Worm (Caenorhabditis elegans) whole organism, L4 larva: ENCODE data around the gene T25E12.16.

Experiments
- F10B5.3 ChIP-seq: sonication (generic microtip); optimal IDR thresholded peaks from 2 replicates; lab custom pipeline; 2016; ENCODE audit warnings: mild to moderate bottlenecking, missing genetic modification characterization, missing compliant biosample characterization
- F37D6.2 ChIP-seq: sonication (generic microtip); optimal IDR thresholded peaks from 2 replicates; lab custom pipeline; 2016; ENCODE audit warnings: mild to moderate bottlenecking, missing genetic modification characterization, missing compliant biosample characterization
- T26A8.4 ChIP-seq: fragments of 200-800 bp; sonication (Bioruptor generic); IDR thresholded peaks from 2 replicates; pipeline ENCODE4 v1.3.6; 2022; ENCODE audit warnings: missing genetic modification characterization, missing compliant biosample characterization
- Y48G9A.11 ChIP-seq: fragments of 200-800 bp; sonication (Bioruptor generic); IDR thresholded peaks from 2 replicates; pipeline ENCODE4 v1.3.6; 2022; ENCODE audit warnings: missing genetic modification reagents, missing genetic modification characterization, missing compliant biosample characterization
- Y5F2A.4 ChIP-seq: fragments of 200-800 bp; sonication (Bioruptor generic); optimal IDR thresholded peaks from 2 replicates; lab custom pipeline; 2018; ENCODE audit warnings: mild to moderate bottlenecking, missing genetic modification characterization, missing compliant biosample characterization
- aha-1 ChIP-seq: fragments of 150-350 bp; peaks from one replicate; lab custom pipeline; 2014; ENCODE audit warnings: missing biosample characterization, missing genetic modification characterization
- aly-2 ChIP-seq: sonication (generic microtip); optimal IDR thresholded peaks from 2 replicates; lab custom pipeline; 2018; ENCODE audit warnings: missing biosample characterization, missing genetic modification characterization
- arid-1 ChIP-seq: fragments of 200-800 bp; sonication (Bioruptor generic); conservative IDR thresholded peaks from 2 replicates; pipeline ENCODE4 v1.3.6; 2022; ENCODE audit warnings: missing genetic modification reagents, missing genetic modification characterization, missing compliant biosample characterization
- ceh-28 ChIP-seq: fragments of 150-350 bp; optimal IDR thresholded peaks from 2 replicates; lab custom pipeline; 2014; ENCODE audit warnings: missing biosample characterization, missing genetic modification reagents, missing genetic modification characterization
- ceh-62 ChIP-seq: sonication (generic microtip); optimal IDR thresholded peaks from 2 replicates; lab custom pipeline; 2017; ENCODE audit warnings: missing biosample characterization, missing genetic modification characterization
- daf-12 ChIP-seq: fragments of 150-350 bp; optimal IDR thresholded peaks from 2 replicates; lab custom pipeline; 2014; ENCODE audit warnings: missing biosample characterization, missing genetic modification reagents, missing genetic modification characterization
- dmd-6 ChIP-seq: fragments of 200-800 bp; sonication (Bioruptor generic); IDR thresholded peaks from 2 replicates; pipeline ENCODE4 v1.3.6; 2022; ENCODE audit warnings: missing genetic modification reagents, missing genetic modification characterization, missing compliant biosample characterization
- fkh-10 ChIP-seq: fragments of 150-350 bp; optimal IDR thresholded peaks from 2 replicates; lab custom pipeline; 2014; ENCODE audit warnings: missing biosample characterization, missing genetic modification reagents, missing genetic modification characterization
- lin-13 ChIP-seq: fragments of 150-350 bp; optimal IDR thresholded peaks from 2 replicates; lab custom pipeline; 2014; ENCODE audit warnings: missing biosample characterization, missing genetic modification reagents, missing genetic modification characterization
- lin-15B ChIP-seq: fragments of 150-350 bp; sonication (generic microtip); optimal IDR thresholded peaks from 3 replicates; lab custom pipeline; 2014; ENCODE audit warnings: missing biosample characterization, missing genetic modification characterization
- lin-38 ChIP-seq: fragments of 200-800 bp; sonication (Bioruptor generic); IDR thresholded peaks from 2 replicates; pipeline ENCODE4 v1.3.6; 2022; ENCODE audit warnings: missing genetic modification reagents, missing genetic modification characterization, missing compliant biosample characterization
- mdt-29 ChIP-seq: fragments of 200-800 bp; sonication (Bioruptor generic); IDR thresholded peaks from 2 replicates; pipeline ENCODE4 v1.3.6; 2022; ENCODE audit warnings: missing genetic modification reagents, missing genetic modification characterization, missing compliant biosample characterization
- mep-1 ChIP-seq: fragments of 150-350 bp; sonication (generic microtip); optimal IDR thresholded peaks from 3 replicates; lab custom pipeline; 2014; ENCODE audit warnings: missing biosample characterization, missing genetic modification characterization
- mxl-2 ChIP-seq: fragments of 200-800 bp; sonication (Bioruptor generic); conservative IDR thresholded peaks from 2 replicates; pipeline ENCODE4 v1.3.6; 2022; ENCODE audit warnings: missing genetic modification reagents, missing genetic modification characterization, missing compliant biosample characterization
- mxl-3 ChIP-seq: fragments of 200-800 bp; sonication (Bioruptor generic); optimal IDR thresholded peaks from 2 replicates; lab custom pipeline; 2018; ENCODE audit warnings: mild to moderate bottlenecking, missing genetic modification characterization, missing compliant biosample characterization
- nhr-102 ChIP-seq: sonication (generic microtip); optimal IDR thresholded peaks from 2 replicates; lab custom pipeline; 2016; ENCODE audit warnings: mild to moderate bottlenecking, missing genetic modification characterization, moderate library complexity, missing compliant biosample characterization
- nhr-28 ChIP-seq: fragments of 150-350 bp; optimal IDR thresholded peaks from 2 replicates; lab custom pipeline; 2014; ENCODE audit warnings: missing biosample characterization, missing genetic modification characterization
- nhr-48 ChIP-seq: sonication (generic microtip); optimal IDR thresholded peaks from 2 replicates; lab custom pipeline; 2016; ENCODE audit warnings: mild to moderate bottlenecking, missing genetic modification characterization, missing compliant biosample characterization
- php-3 ChIP-seq: fragments of 200-800 bp; sonication (Bioruptor generic); IDR thresholded peaks from 2 replicates; pipeline ENCODE4 v1.3.6; 2022; ENCODE audit warnings: missing genetic modification reagents, missing genetic modification characterization, missing compliant biosample characterization
- pqm-1 ChIP-seq: sonication (generic microtip); optimal IDR thresholded peaks from 2 replicates; lab custom pipeline; 2017; ENCODE audit warnings: missing biosample characterization, missing genetic modification characterization
- set-16 ChIP-seq: fragments of 200-800 bp; sonication (Bioruptor generic); IDR thresholded peaks from 2 replicates; pipeline ENCODE4 v1.3.6; 2022; ENCODE audit warnings: missing genetic modification reagents, missing genetic modification characterization, missing compliant biosample characterization
- skn-1 ChIP-seq: fragments of 150-350 bp; optimal IDR thresholded peaks from 2 replicates; lab custom pipeline; 2014; ENCODE audit warnings: missing biosample characterization, missing genetic modification characterization
- unc-130 ChIP-seq: sonication (generic microtip); optimal IDR thresholded peaks from 2 replicates; lab custom pipeline; 2016; ENCODE audit warnings: missing genetic modification reagents, missing genetic modification characterization, missing compliant biosample characterization
- unc-39 ChIP-seq: sonication (generic microtip); optimal IDR thresholded peaks from 2 replicates; lab custom pipeline; 2017; ENCODE audit warnings: missing biosample characterization, missing genetic modification characterization
- zag-1 ChIP-seq: fragments of 150-350 bp; optimal IDR thresholded peaks from 2 replicates; lab custom pipeline; 2014; ENCODE audit warnings: missing biosample characterization, missing genetic modification characterization
- zfp-3 ChIP-seq: fragments of 200-800 bp; sonication (Bioruptor generic); conservative IDR thresholded peaks from 2 replicates; pipeline ENCODE4 v1.3.6; 2022; ENCODE audit warnings: missing genetic modification reagents, missing genetic modification characterization, missing compliant biosample characterization
- zip-11 ChIP-seq: fragments of 200-800 bp; sonication (Bioruptor generic); IDR thresholded peaks from 2 replicates; pipeline ENCODE4 v1.3.6; 2022; ENCODE audit warnings: missing genetic modification characterization, missing compliant biosample characterization
- ztf-11 ChIP-seq: fragments of 150-350 bp; optimal IDR thresholded peaks from 2 replicates; lab custom pipeline; 2014; ENCODE audit warnings: missing biosample characterization, missing genetic modification characterization

Gene T25E12.16

DNA sequence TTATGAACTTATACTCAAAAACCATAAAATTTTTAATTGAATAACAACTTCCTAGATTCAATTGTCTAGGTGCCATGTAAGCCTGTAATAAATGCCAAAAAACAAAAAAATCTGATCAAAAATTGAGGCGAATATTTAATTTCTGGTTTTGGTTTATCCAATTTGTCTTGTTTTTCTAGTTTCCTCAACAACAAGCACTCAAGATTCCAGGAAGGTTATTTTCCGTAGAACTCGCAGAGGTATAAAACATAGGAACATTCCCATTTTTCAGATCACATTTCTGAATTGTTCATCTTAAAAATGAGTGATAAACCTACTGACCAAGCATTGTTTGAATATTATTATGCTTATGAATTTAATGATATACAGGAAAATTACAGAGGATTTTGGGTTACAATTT is 36.4 kb downstream of the T25E12.16 start, which contains the start of gene srw-41:
TSS of gene srw-41 (plus strand) at position 301 of the 400 bp plus-strand sequence.
- TF ChIP-seq aha-1 (tag; lab: Kevin White, UChicago) (peak; percentile 23), unc-130 (no peak)

DNA sequence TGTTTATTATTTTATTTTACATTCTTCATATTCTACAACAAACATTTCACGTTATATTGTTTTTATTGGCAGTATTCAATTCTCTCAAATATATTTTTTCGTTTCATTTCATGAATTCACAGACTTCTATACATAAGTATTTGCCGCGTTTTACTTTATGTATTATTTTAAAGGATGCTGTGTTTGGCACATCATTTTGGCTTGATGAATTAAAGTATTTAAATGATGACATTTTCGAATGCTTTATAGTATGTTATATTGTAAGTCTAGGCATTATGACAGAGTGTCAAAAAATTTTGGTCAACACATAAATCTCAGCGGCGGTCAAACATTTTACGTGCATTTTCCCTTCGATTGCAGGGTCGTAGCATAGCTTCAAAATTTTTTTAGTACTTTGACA is 38.1 kb downstream of the T25E12.16 start:
- peak; percentile 71 for TF ChIP-seq aha-1 (tag; lab: Kevin White, UChicago)
- no peak for TF ChIP-seq nhr-28
- TF ChIP-seq, all 104 proteins: peak for 1

DNA sequence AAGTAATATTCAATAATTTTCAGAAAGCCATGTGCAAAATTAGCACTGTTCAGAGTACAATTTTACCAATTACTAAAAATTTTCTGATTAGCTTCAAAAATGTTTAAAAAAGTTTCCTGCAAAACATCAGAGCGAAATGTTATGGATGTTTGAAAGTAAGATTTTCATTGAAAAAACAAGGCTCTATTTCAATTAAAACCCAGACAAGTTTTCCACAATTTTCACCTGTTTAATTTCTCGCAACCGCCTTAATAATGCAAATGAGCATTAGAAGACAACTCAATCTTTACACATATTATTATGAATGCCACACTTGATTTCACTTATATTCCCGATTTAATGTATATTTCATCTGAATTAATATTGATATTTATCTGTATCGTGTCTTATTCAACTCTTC is 39.0 kb downstream of the T25E12.16 start, which contains the start of gene srz-101:
TSS of gene srz-101 (plus strand) at position 301 of the 400 bp plus-strand sequence.
- TF ChIP-seq skn-1 (tag; lab: Kevin White, UChicago) = no peak
- TF ChIP-seq aha-1 (tag; lab: Kevin White, UChicago) = no peak
- no peak for TF ChIP-seq zip-11 (GFP tag; lab: Robert Waterston, UW)
- TF ChIP-seq pqm-1 = no peak
- no peak for TF ChIP-seq arid-1 (GFP tag; lab: Robert Waterston, UW)
- no peak for TF ChIP-seq dmd-6
- no peak for TF ChIP-seq ceh-62 (tag; lab: Kevin White, UChicago)
- no peak for TF ChIP-seq mxl-2
- TF ChIP-seq aly-2 (tag; lab: Kevin White, UChicago) = no peak
- no peak for TF ChIP-seq F10B5.3 (tag; lab: Kevin White, UChicago)
- no peak for TF ChIP-seq unc-39 (tag; lab: Kevin White, UChicago)
- TF ChIP-seq ztf-11 (tag; lab: Kevin White, UChicago) = no peak
- TF ChIP-seq lin-13 = no peak
- TF ChIP-seq unc-130 = no peak
- no peak for TF ChIP-seq lin-15B (tag; lab: Kevin White, UChicago)
- no peak for TF ChIP-seq mep-1 (tag; lab: Kevin White, UChicago)
- no peak for TF ChIP-seq set-16 (GFP tag; lab: Robert Waterston, UW)

DNA sequence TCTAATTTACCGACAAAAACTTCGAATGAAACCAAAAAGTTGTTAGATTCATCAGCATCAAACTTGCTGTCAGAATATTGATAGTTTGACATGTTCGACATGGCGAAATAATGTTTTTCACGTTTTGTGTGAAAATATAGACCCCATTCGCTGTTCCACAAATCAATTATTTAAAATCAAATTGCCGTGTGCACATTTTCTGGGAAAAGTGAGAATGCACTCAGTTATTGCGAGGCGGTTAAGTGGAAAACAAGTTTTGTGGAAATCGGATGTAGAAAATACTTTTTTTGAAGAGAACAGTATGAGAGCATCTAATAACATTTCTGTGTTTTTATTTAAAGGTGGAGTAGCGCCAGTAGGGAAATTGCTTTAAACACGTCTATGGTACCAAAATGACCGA is 39.8 kb downstream of the T25E12.16 start, which contains the start of gene srw-42:
TSS of gene srw-42 (minus strand) at position 101 of the 400 bp plus-strand sequence.
- no peak for TF ChIP-seq zip-11 (GFP tag; lab: Robert Waterston, UW)
- no peak for TF ChIP-seq nhr-48 (tag; lab: Kevin White, UChicago)
- TF ChIP-seq nhr-102 (tag; lab: Kevin White, UChicago) = no peak
- no peak for TF ChIP-seq aha-1 (tag; lab: Kevin White, UChicago)
- TF ChIP-seq zfp-3 = no peak
- TF ChIP-seq mxl-3 (GFP tag; lab: Kevin White, UChicago) = no peak
- no peak for TF ChIP-seq ceh-28
- TF ChIP-seq T26A8.4 (GFP tag; lab: Robert Waterston, UW) = no peak
- TF ChIP-seq lin-38 (GFP tag; lab: Robert Waterston, UW) = no peak
- TF ChIP-seq, all 104 proteins: peak for 0

DNA sequence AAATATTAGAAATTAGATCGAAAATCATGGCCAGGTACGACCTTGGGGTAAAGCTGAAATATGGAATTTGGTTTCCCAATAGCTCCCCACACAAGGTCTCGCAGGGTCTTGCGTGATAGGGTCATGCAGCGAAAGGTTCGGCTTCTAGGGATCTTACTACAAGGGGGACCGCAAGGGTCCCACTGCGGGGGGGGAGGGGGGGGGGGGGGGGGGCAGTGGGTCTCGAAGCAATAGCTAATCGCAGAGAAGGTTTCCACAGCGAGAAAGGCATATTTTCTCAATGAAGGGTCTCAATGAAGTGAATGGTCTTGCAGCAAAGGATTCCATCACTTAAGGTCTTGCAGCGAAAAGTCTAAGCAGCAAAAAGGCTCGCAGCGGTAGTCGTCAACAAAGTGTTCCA is 40.6 kb downstream of the T25E12.16 start:
- TF ChIP-seq Y48G9A.11 (GFP tag; lab: Robert Waterston, UW) (no peak), F37D6.2 (tag; lab: Kevin White, UChicago) (no peak), set-16 (GFP tag; lab: Robert Waterston, UW) (peak; percentile 92)

DNA sequence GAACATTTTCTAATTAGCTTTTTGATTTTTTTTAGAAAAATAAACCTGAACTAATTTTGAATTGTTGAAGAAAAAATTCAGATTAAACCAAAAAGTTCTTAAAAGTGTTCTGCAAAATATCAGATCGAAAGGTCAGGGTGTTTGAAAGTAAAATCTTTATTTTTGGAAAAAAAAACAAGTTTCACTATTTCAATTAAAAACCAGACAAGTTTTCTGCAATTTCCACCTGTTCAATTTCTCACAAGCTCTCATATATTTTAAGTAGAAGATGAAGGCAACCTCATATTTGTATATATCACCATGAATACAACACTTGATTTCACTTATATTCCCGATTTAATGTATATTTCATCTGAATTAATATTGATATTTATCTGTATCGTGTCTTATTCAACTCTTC is 46.4 kb downstream of the T25E12.16 start, which contains the start of gene srz-102:
TSS of gene srz-102 (plus strand) at position 301 of the 400 bp plus-strand sequence.
- TF ChIP-seq fkh-10 (no peak), Y5F2A.4 (GFP tag; lab: Kevin White, UChicago) (no peak), php-3 (GFP tag; lab: Robert Waterston, UW) (no peak)

DNA sequence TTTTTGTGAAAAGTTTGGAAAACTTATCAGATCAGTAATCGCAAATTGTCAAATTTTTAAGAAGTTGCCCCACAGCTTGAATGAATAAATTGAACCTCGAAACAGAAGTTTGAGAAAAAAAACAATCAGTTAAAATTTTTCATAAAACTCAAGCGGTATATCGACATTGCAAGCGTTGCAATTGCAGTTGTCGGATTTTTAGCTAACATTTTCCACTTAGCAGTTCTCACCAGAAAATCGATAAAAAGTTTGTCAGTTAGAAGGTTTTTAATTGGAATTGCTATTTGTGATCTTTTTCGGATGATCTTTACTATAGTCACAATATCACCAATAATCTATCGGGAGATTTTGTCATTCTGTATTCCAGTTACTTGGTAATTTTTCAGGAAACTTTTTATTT is 47.9 kb downstream of the T25E12.16 start, which contains the start of gene srw-43:
TSS of gene srw-43 (plus strand) at position 301 of the 400 bp plus-strand sequence.
- no peak for TF ChIP-seq daf-12 (tag; lab: Kevin White, UChicago)
- TF ChIP-seq mdt-29 (GFP tag; lab: Robert Waterston, UW) = no peak
- no peak for TF ChIP-seq zag-1 (tag; lab: Kevin White, UChicago)
